2 worm cellular contexts compared by ENCODE assay signal in genomic region chrIV:14576471-14576870, ce11.
TF ChIP-seq lines count a peak whose summit lies in the region.

No protein-coding gene starts in this region.

TF ChIP-seq in whole organism, L1 larva, 84 proteins besides CTCF, POLR2A, EP300 and RAD21 (continued from another document):
- no peak for TF ChIP-seq tbx-2 (tag; optimal IDR thresholded peaks at IDR 0.05; lab: Kevin White, UChicago)
- TF ChIP-seq isw-1 (GFP tag; IDR thresholded peaks at IDR 0.05; lab: Robert Waterston, UW), result no peak
- TF ChIP-seq nhr-47 (tag; optimal IDR thresholded peaks at IDR 0.05; lab: Kevin White, UChicago), result no peak
- TF ChIP-seq fos-1 (tag; optimal IDR thresholded peaks at IDR 0.05; lab: Kevin White, UChicago), result no peak
- no peak for TF ChIP-seq ztf-11 (tag; optimal IDR thresholded peaks at IDR 0.05; lab: Kevin White, UChicago)
- TF ChIP-seq ceh-82 (tag; optimal IDR thresholded peaks at IDR 0.05; lab: Kevin White, UChicago), result no peak
TF ChIP-seq in whole organism, L1 larva: peak in this region for 6.

TF ChIP-seq in whole organism, young adult, 124 proteins besides CTCF, POLR2A, EP300 and RAD21 (continued from another document):
- TF ChIP-seq snpc-4 (GFP tag; optimal IDR thresholded peaks at IDR 0.05; lab: Kevin White, UChicago) (peak; percentile 91), snpc-4 (tag; optimal IDR thresholded peaks at IDR 0.05; lab: Kevin White, UChicago) (peak; percentile 44 to 97 (median 95)), let-607 (tag; optimal IDR thresholded peaks at IDR 0.05; lab: Kevin White, UChicago) (peak in 1 of 2 experiments; percentile 20), ccch-3 (GFP tag; optimal IDR thresholded peaks at IDR 0.05; lab: Kevin White, UChicago) (no peak), rpc-1 (optimal IDR thresholded peaks at IDR 0.05; lab: Kevin White, UChicago) (peak; percentile 80), rpc-1 (tag; optimal IDR thresholded peaks at IDR 0.05; lab: Kevin White, UChicago) (peak; percentile 78), hmg-20 (GFP tag; IDR thresholded peaks at IDR 0.05; lab: Robert Waterston, UW) (peak; percentile 24; the same call in 1 of the 2 replicates), die-1 (tag; optimal IDR thresholded peaks at IDR 0.05; lab: Kevin White, UChicago) (peak; percentile 45), B0019.2 (GFP tag; conservative IDR thresholded peaks at IDR 0.05; lab: Robert Waterston, UW) (0 out of 2 replicates have a peak, but pooled peaks have one; percentile 12)
